Fruit fly (Drosophila melanogaster) whole organism, wandering third instar larva: ENCODE measurements around the gene Ire1.

Experiments used
- Abd-B ChIP-seq: fragments of >200 bp; optimal IDR thresholded peaks from 2 replicates; lab custom pipeline; 2017; ENCODE audit warnings: missing biosample characterization, missing genetic modification characterization
- Dfd ChIP-seq: fragments of >200 bp; optimal IDR thresholded peaks from 2 replicates; lab custom pipeline; 2017; ENCODE audit warnings: missing biosample characterization, missing genetic modification characterization
- Dif ChIP-seq: fragments of 200-275, 200-300 bp; sonication (Bioruptor generic); optimal IDR thresholded peaks from 2 replicates; lab custom pipeline; 2018; ENCODE audit warnings: missing biosample characterization, missing genetic modification characterization; ENCODE audit not compliant: partially characterized antibody
- Hr78 ChIP-seq: fragments of >200 bp; optimal IDR thresholded peaks from 2 replicates; lab custom pipeline; 2017; ENCODE audit warnings: missing biosample characterization, missing genetic modification characterization
- Hr83 ChIP-seq: fragments of 200-300 bp; sonication (Bioruptor generic); optimal IDR thresholded peaks from 2 replicates; lab custom pipeline; 2016; ENCODE audit warnings: missing biosample characterization, mild to moderate bottlenecking, missing genetic modification characterization, moderate library complexity; ENCODE audit not compliant: poor library complexity, severe bottlenecking
- Mio ChIP-seq: sonication (Bioruptor generic); optimal IDR thresholded peaks from 2 replicates; lab custom pipeline; 2016; ENCODE audit warnings: missing biosample characterization, missing genetic modification characterization
- Myc ChIP-seq: fragments of >200 bp; optimal IDR thresholded peaks from 2 replicates; lab custom pipeline; 2017
- N ChIP-seq: fragments of >200 bp; optimal IDR thresholded peaks from 2 replicates; lab custom pipeline; 2018; ENCODE audit warnings: missing biosample characterization, missing external identifiers, missing genetic modification characterization
- br ChIP-seq: fragments of 200-800 bp; sonication (Bioruptor generic); optimal IDR thresholded peaks from 2 replicates; lab custom pipeline; 2016; ENCODE audit warnings: missing biosample characterization, missing genetic modification characterization
- ey ChIP-seq: fragments of 200-800 bp; sonication (Bioruptor generic); optimal IDR thresholded peaks from 2 replicates; lab custom pipeline; 2016; ENCODE audit warnings: missing biosample characterization, missing genetic modification characterization
- h ChIP-seq: fragments of 200-800 bp; sonication (Bioruptor generic); optimal IDR thresholded peaks from 3 replicates; lab custom pipeline; 2016; ENCODE audit warnings: missing biosample characterization, mild to moderate bottlenecking, missing genetic modification characterization
- pan ChIP-seq: fragments of >200 bp; optimal IDR thresholded peaks from 2 replicates; lab custom pipeline; 2017
- psq ChIP-seq: fragments of 200-800 bp; sonication (Bioruptor generic); optimal IDR thresholded peaks from 3 replicates; lab custom pipeline; 2017; ENCODE audit warnings: missing biosample characterization, mild to moderate bottlenecking, missing genetic modification characterization, moderate library complexity

DNA sequence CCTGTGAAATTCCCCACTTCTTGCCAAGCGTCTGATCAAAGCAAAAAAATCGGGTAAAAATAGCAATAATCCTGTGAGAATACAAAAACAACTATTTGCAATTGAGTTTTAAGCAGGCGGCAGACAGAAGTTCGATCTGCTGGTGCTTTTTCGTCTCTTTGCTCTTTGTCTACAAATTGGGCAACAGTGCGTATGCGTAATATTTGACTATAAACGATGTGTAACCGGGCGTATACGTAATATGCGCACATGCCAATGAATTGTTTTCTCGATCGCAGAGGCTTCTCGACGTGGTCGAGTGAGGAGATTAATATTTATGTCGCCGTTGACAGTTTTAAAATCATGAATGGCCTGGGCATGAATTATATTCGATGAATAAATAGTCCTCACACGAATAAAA, 34.2 kb upstream of the Ire1 start:
- TF ChIP-seq br, result no peak
- no peak for TF ChIP-seq h (GFP tag; lab: Kevin White, UChicago)
- no peak for TF ChIP-seq ey (GFP tag; lab: Kevin White, UChicago)
- TF ChIP-seq Hr78 (GFP tag; lab: Kevin White, UChicago), result no peak
- TF ChIP-seq Myc, result no peak
- TF ChIP-seq Dfd, result no peak
- no peak for TF ChIP-seq Hr83 (GFP tag; lab: Kevin White, UChicago)
- no peak for TF ChIP-seq Dif (GFP tag; lab: Kevin White, UChicago)
- no peak for TF ChIP-seq N (GFP tag; lab: Kevin White, UChicago)
- TF ChIP-seq pan (lab: Kevin White, UChicago), result no peak
- TF ChIP-seq Mio (GFP tag; lab: Kevin White, UChicago), result no peak
- TF ChIP-seq Abd-B (GFP tag; lab: Kevin White, UChicago), result no peak
- TF ChIP-seq psq (GFP tag; lab: Kevin White, UChicago), result no peak
